Fruit fly (Drosophila melanogaster) whole organism, embryonic: Measurements from ENCODE around the gene CG31800.

Source experiments
- Ada2b ChIP-seq: fragments of 200-800 bp; sonication (Bioruptor generic); IDR thresholded peaks from 2 replicates; pipeline ENCODE4 v1.3.6; 2022; ENCODE audit warnings: missing biosample characterization, missing genetic modification characterization
- Aef1 ChIP-seq: fragments of 200-800 bp; sonication (Bioruptor generic); IDR thresholded peaks from 3 replicates; pipeline ENCODE4 v1.3.6; 2022; ENCODE audit warnings: missing biosample characterization, missing genetic modification characterization
- CG10366 ChIP-seq: fragments of 200-800 bp; sonication (Bioruptor generic); IDR thresholded peaks from 2 replicates; pipeline ENCODE4 v1.3.6; 2022; ENCODE audit warnings: missing biosample characterization, missing genetic modification characterization
- CG10462 ChIP-seq: fragments of 200-800 bp; sonication (Bioruptor generic); optimal IDR thresholded peaks from 2 replicates; lab custom pipeline; 2016; ENCODE audit warnings: missing biosample characterization, missing genetic modification characterization
- CG10565 ChIP-seq: fragments of 200-800 bp; sonication (Bioruptor generic); optimal IDR thresholded peaks from 3 replicates; lab custom pipeline; 2016; ENCODE audit warnings: missing biosample characterization, mild to moderate bottlenecking, missing genetic modification characterization
- CG10654 ChIP-seq: fragments of 200-800 bp; sonication (Bioruptor generic); optimal IDR thresholded peaks from 2 replicates; lab custom pipeline; 2016; ENCODE audit warnings: missing biosample characterization, missing genetic modification characterization
- CG11696 ChIP-seq: fragments of 200-800 bp; sonication (Bioruptor generic); IDR thresholded peaks from 2 replicates; pipeline ENCODE4 v1.3.6; 2022; ENCODE audit warnings: missing biosample characterization, missing genetic modification characterization
- CG1233 ChIP-seq: fragments of 200-800 bp; sonication (Bioruptor generic); optimal IDR thresholded peaks from 4 replicates; lab custom pipeline; 2018; ENCODE audit warnings: missing biosample characterization, mild to moderate bottlenecking, missing genetic modification characterization
- CG15073 ChIP-seq: fragments of 200-800 bp; sonication (Bioruptor generic); optimal IDR thresholded peaks from 2 replicates; lab custom pipeline; 2016; ENCODE audit warnings: missing biosample characterization, missing genetic modification characterization
- CG17328 ChIP-seq: fragments of 200-800 bp; sonication (Bioruptor generic); IDR thresholded peaks from 2 replicates; pipeline ENCODE4 v1.3.6; 2022; ENCODE audit warnings: missing biosample characterization, missing genetic modification characterization
- CG17568 ChIP-seq: fragments of 200-800 bp; sonication (Bioruptor generic); optimal IDR thresholded peaks from 2 replicates; lab custom pipeline; 2018; ENCODE audit warnings: missing biosample characterization, mild to moderate bottlenecking, missing genetic modification characterization, moderate library complexity
- CG1832 ChIP-seq: fragments of 200-800 bp; sonication (Bioruptor generic); optimal IDR thresholded peaks from 2 replicates; lab custom pipeline; 2017; ENCODE audit warnings: missing biosample characterization, mild to moderate bottlenecking, missing genetic modification characterization, inconsistent platforms
- CG2199 ChIP-seq: fragments of 200-800 bp; sonication (Bioruptor generic); IDR thresholded peaks from 3 replicates; pipeline ENCODE4 v1.3.6; 2022; ENCODE audit warnings: missing biosample characterization, missing genetic modification characterization
- CG3281 ChIP-seq: fragments of 200-800 bp; sonication (Bioruptor generic); optimal IDR thresholded peaks from 3 replicates; lab custom pipeline; 2017; ENCODE audit warnings: missing biosample characterization, mild to moderate bottlenecking, missing genetic modification characterization
- CG4617 ChIP-seq: fragments of 200-800 bp; sonication (Bioruptor generic); optimal IDR thresholded peaks from 3 replicates; lab custom pipeline; 2016; ENCODE audit warnings: missing biosample characterization, missing genetic modification characterization, borderline replicate concordance
- CG6813 ChIP-seq: fragments of 200-800 bp; sonication (Bioruptor generic); optimal IDR thresholded peaks from 2 replicates; lab custom pipeline; 2017; ENCODE audit warnings: missing biosample characterization, missing genetic modification characterization, mild to moderate bottlenecking, moderate library complexity, missing genetic modification reagents
- CG7745 ChIP-seq: fragments of 200-800 bp; sonication (Bioruptor generic); optimal IDR thresholded peaks from 2 replicates; lab custom pipeline; 2018; ENCODE audit warnings: missing biosample characterization, mild to moderate bottlenecking, missing genetic modification characterization, moderate library complexity
- CG9797 ChIP-seq: fragments of 200-800 bp; sonication (Bioruptor generic); optimal IDR thresholded peaks from 3 replicates; lab custom pipeline; 2018; ENCODE audit warnings: missing biosample characterization, mild to moderate bottlenecking, missing genetic modification characterization
- CG9817 ChIP-seq: fragments of 200-800 bp; sonication (Bioruptor generic); optimal IDR thresholded peaks from 2 replicates; lab custom pipeline; 2018; ENCODE audit warnings: missing biosample characterization, mild to moderate bottlenecking, missing genetic modification characterization, moderate library complexity
- Chrac-16 ChIP-seq: fragments of 200-800 bp; sonication (Bioruptor generic); optimal IDR thresholded peaks from 3 replicates; lab custom pipeline; 2016; ENCODE audit warnings: missing biosample characterization, missing genetic modification characterization
- CrebB ChIP-seq: fragments of 200-800 bp; sonication (Bioruptor generic); optimal IDR thresholded peaks from 3 replicates; lab custom pipeline; 2018; ENCODE audit warnings: missing biosample characterization, mild to moderate bottlenecking, missing genetic modification characterization
- Dp ChIP-seq: fragments of 200-800 bp; sonication (Bioruptor generic); optimal IDR thresholded peaks from 2 replicates; lab custom pipeline; 2018; ENCODE audit warnings: missing biosample characterization, mild to moderate bottlenecking, missing genetic modification characterization, moderate library complexity
- Drgx ChIP-seq: fragments of 200-800 bp; sonication (Bioruptor generic); IDR thresholded peaks from 2 replicates; pipeline ENCODE4 v1.3.6; 2022; ENCODE audit warnings: missing biosample characterization, missing genetic modification characterization
- E2f1 ChIP-seq: fragments of 200-800 bp; sonication (Bioruptor generic); IDR thresholded peaks from 2 replicates; pipeline ENCODE4 v1.3.6; 2022; ENCODE audit warnings: missing biosample characterization, missing genetic modification characterization
- ERR ChIP-seq: fragments of 200-800 bp; sonication (Bioruptor generic); optimal IDR thresholded peaks from 2 replicates; lab custom pipeline; 2016; ENCODE audit warnings: missing biosample characterization, missing genetic modification characterization
- Gug ChIP-seq: fragments of 200-800 bp; sonication (Bioruptor generic); IDR thresholded peaks from 4 replicates; pipeline ENCODE4 v1.3.6; 2022; ENCODE audit warnings: missing biosample characterization, missing genetic modification characterization
- HLH4C ChIP-seq: fragments of 200-800 bp; sonication (Bioruptor generic); IDR thresholded peaks from 3 replicates; pipeline ENCODE4 v1.3.6; 2022; ENCODE audit warnings: missing biosample characterization, missing genetic modification characterization; ENCODE audit not compliant: partially characterized antibody
- Hey ChIP-seq: fragments of 200-800 bp; sonication (Bioruptor generic); optimal IDR thresholded peaks from 3 replicates; lab custom pipeline; 2018; ENCODE audit warnings: missing biosample characterization, mild to moderate bottlenecking, missing genetic modification characterization
- Hmx ChIP-seq: fragments of 200-800 bp; sonication (Bioruptor generic); optimal IDR thresholded peaks from 2 replicates; lab custom pipeline; 2016; ENCODE audit warnings: missing biosample characterization, missing genetic modification characterization
- Jarid2 ChIP-seq: fragments of 200-800 bp; sonication (Bioruptor generic); optimal IDR thresholded peaks from 3 replicates; lab custom pipeline; 2017; ENCODE audit warnings: mild to moderate bottlenecking, missing biosample characterization, missing genetic modification reagents, missing genetic modification characterization
- Mrtf ChIP-seq: fragments of 200-800 bp; sonication (Bioruptor generic); IDR thresholded peaks from 3 replicates; pipeline ENCODE4 v1.3.6; 2022; ENCODE audit warnings: missing biosample characterization, missing genetic modification characterization
- NfI ChIP-seq: fragments of 200-800 bp; sonication (Bioruptor generic); optimal IDR thresholded peaks from 3 replicates; lab custom pipeline; 2018; ENCODE audit warnings: missing biosample characterization, mild to moderate bottlenecking, missing genetic modification characterization, moderate library complexity
- Oli ChIP-seq: fragments of 200-800 bp; sonication (Bioruptor generic); optimal IDR thresholded peaks from 2 replicates; lab custom pipeline; 2018; ENCODE audit warnings: missing biosample characterization, mild to moderate bottlenecking, missing genetic modification characterization, moderate library complexity
- Sox102F ChIP-seq: fragments of 200-800 bp; sonication (Bioruptor generic); optimal IDR thresholded peaks from 2 replicates; lab custom pipeline; 2018; ENCODE audit warnings: missing biosample characterization, mild to moderate bottlenecking, missing genetic modification characterization, moderate library complexity
- Sry-β ChIP-seq: fragments of 200-800 bp; sonication (Bioruptor generic); optimal IDR thresholded peaks from 2 replicates; lab custom pipeline; 2018; ENCODE audit warnings: missing biosample characterization, mild to moderate bottlenecking, missing genetic modification characterization, moderate library complexity
- TFAM ChIP-seq: fragments of 200-800 bp; sonication (Bioruptor generic); optimal IDR thresholded peaks from 2 replicates; lab custom pipeline; 2017; ENCODE audit warnings: missing biosample characterization, missing genetic modification characterization, inconsistent platforms
- dimm ChIP-seq: fragments of 200-800 bp; sonication (Bioruptor generic); IDR thresholded peaks from 2 replicates; pipeline ENCODE4 v1.3.6; 2022; ENCODE audit warnings: missing biosample characterization, missing genetic modification characterization
- ewg ChIP-seq: fragments of 200-800 bp; sonication (Bioruptor generic); optimal IDR thresholded peaks from 3 replicates; lab custom pipeline; 2017; ENCODE audit warnings: mild to moderate bottlenecking, missing biosample characterization, missing genetic modification reagents, missing genetic modification characterization
- fd96Cb ChIP-seq: fragments of 200-800 bp; sonication (Bioruptor generic); optimal IDR thresholded peaks from 2 replicates; lab custom pipeline; 2018; ENCODE audit warnings: missing biosample characterization, mild to moderate bottlenecking, missing genetic modification characterization, moderate library complexity
- gcm ChIP-seq: fragments of 200-800 bp; sonication (Bioruptor generic); optimal IDR thresholded peaks from 2 replicates; lab custom pipeline; 2019; ENCODE audit warnings: missing biosample characterization, mild to moderate bottlenecking, missing genetic modification characterization, moderate library complexity
- her ChIP-seq: fragments of 200-800 bp; sonication (Bioruptor generic); optimal IDR thresholded peaks from 2 replicates; lab custom pipeline; 2016; ENCODE audit warnings: missing biosample characterization, missing genetic modification characterization
- odd ChIP-seq: fragments of 200-800 bp; sonication (Bioruptor generic); optimal IDR thresholded peaks from 2 replicates; lab custom pipeline; 2017; ENCODE audit warnings: missing biosample characterization, mild to moderate bottlenecking, missing genetic modification characterization
- pho ChIP-seq: fragments of 200-800 bp; sonication (Bioruptor generic); optimal IDR thresholded peaks from 2 replicates; lab custom pipeline; 2016; ENCODE audit warnings: missing biosample characterization, missing genetic modification characterization
- pita ChIP-seq: fragments of 200-800 bp; sonication (Bioruptor generic); optimal IDR thresholded peaks from 2 replicates; lab custom pipeline; 2017; ENCODE audit warnings: missing biosample characterization, mild to moderate bottlenecking, missing genetic modification characterization
- sisA ChIP-seq: fragments of 200-800 bp; sonication (Bioruptor generic); IDR thresholded peaks from 2 replicates; pipeline ENCODE4 v1.3.6; 2022; ENCODE audit warnings: missing biosample characterization, missing genetic modification characterization
- toy ChIP-seq: fragments of 200-800 bp; sonication (Bioruptor generic); IDR thresholded peaks from 2 replicates; pipeline ENCODE4 v1.3.6; 2022; ENCODE audit warnings: missing biosample characterization, missing genetic modification characterization
- tx ChIP-seq: fragments of 200-800 bp; sonication (Bioruptor generic); optimal IDR thresholded peaks from 2 replicates; lab custom pipeline; 2016; ENCODE audit warnings: missing biosample characterization, missing genetic modification characterization
- unpg ChIP-seq: fragments of 200-800 bp; sonication (Bioruptor generic); optimal IDR thresholded peaks from 3 replicates; lab custom pipeline; 2018; ENCODE audit warnings: missing biosample characterization, mild to moderate bottlenecking, missing genetic modification characterization, moderate library complexity
- zf30C ChIP-seq: fragments of 200-800 bp; sonication (Bioruptor generic); optimal IDR thresholded peaks from 3 replicates; lab custom pipeline; 2018; ENCODE audit warnings: missing biosample characterization, mild to moderate bottlenecking, missing genetic modification characterization

Gene CG31800

DNA sequence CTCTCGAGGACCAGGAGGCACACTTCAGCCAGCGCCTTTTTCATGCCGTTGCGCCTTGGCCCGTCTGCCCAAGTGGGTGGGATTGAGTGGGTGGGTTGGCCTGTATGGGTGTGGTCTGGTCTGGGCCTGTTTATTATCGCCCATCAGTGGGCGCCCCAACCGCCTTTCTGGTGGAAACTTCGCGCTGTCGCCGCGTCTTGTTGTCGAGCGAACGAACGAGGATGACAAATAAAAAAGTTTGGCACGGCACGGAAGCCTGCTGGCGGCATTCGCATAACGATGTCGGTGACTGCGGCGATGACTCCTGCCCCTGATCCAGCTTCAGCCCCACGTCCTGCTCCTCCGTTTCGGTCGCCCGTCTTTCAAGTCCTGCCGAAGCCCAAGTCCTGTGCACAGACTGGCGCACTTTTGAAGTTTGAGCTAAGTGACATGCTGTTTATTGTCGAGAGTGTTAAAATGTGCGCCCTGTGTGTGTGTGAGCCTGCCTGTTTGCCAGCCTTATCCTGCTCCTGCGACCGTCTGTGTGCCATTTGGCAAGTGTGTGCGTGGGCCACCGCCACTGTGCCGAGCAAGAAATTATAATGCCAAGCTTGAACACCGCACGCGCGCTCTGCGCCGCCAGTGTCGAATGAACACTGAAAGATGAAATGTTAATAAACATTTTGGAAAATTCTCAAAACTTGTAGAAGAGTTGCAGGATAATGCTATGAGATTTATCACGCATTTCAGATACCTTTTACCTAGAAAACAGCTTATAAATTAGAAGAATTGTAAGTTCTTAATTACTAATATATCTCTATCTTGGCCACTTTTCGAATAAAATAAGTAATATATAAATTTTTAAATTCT, 20.1 kb downstream of the CG31800 start (continued):
- TF ChIP-seq Dp (GFP tag; lab: Kevin White, UChicago), result no peak
- TF ChIP-seq unpg (GFP tag; lab: Kevin White, UChicago), result peak; percentile 74
- peak; percentile 43 for TF ChIP-seq pho (GFP tag; lab: Kevin White, UChicago)
- no peak for TF ChIP-seq CG15073 (GFP tag; lab: Kevin White, UChicago)
- peak; percentile 38 for TF ChIP-seq Jarid2
- peak; percentile 66 for TF ChIP-seq CG9817
- peak; percentile 70 for TF ChIP-seq CG6813 (GFP tag; lab: Kevin White, UChicago)
- TF ChIP-seq odd, result peak; percentile 78
- TF ChIP-seq CG9797 (GFP tag; lab: Kevin White, UChicago), result no peak
- TF ChIP-seq Chrac-16 (GFP tag; lab: Kevin White, UChicago), result peak; percentile 10
- TF ChIP-seq CG10462 (GFP tag; lab: Kevin White, UChicago), result no peak
- TF ChIP-seq CG17328 (GFP tag; lab: Robert Waterston, UW), result no peak
- no peak for TF ChIP-seq CG1832 (GFP tag; lab: Kevin White, UChicago)
- no peak for TF ChIP-seq her (GFP tag; lab: Kevin White, UChicago)
- no peak for TF ChIP-seq Hmx
- peak; percentile 46; the same call in 1 of the 2 replicates for TF ChIP-seq CG10366 (GFP tag; lab: Robert Waterston, UW)
- peak; percentile 76 for TF ChIP-seq Oli (tag; lab: Kevin White, UChicago)
- TF ChIP-seq CG4617 (GFP tag; lab: Kevin White, UChicago), result no peak
- TF ChIP-seq fd96Cb (tag; lab: Kevin White, UChicago), result peak; percentile 67
- no peak for TF ChIP-seq CG11696 (GFP tag; lab: Robert Waterston, UW)
- TF ChIP-seq dimm (GFP tag; lab: Robert Waterston, UW), result no peak
- TF ChIP-seq sisA (GFP tag; lab: Robert Waterston, UW), result peak; percentile 73
- peak; percentile 6; the same call in 1 of the 4 replicates for TF ChIP-seq Gug (GFP tag; lab: Robert Waterston, UW)
- no peak for TF ChIP-seq ERR (GFP tag; lab: Kevin White, UChicago)
- peak; percentile 75 for TF ChIP-seq Hey (tag; lab: Kevin White, UChicago)
- TF ChIP-seq CrebB (tag; lab: Kevin White, UChicago), result peak; percentile 21
- peak; percentile 44; the same call in 1 of the 2 replicates for TF ChIP-seq Ada2b (GFP tag; lab: Robert Waterston, UW)
- peak; percentile 87 for TF ChIP-seq CG3281 (GFP tag; lab: Kevin White, UChicago)
- TF ChIP-seq NfI (GFP tag; lab: Kevin White, UChicago), result peak; percentile 84
- TF ChIP-seq E2f1 (GFP tag; lab: Robert Waterston, UW), result peak; percentile 47
- peak; percentile 9; the same call in 1 of the 2 replicates for TF ChIP-seq Drgx (GFP tag; lab: Robert Waterston, UW)
- no peak for TF ChIP-seq CG7745 (tag; lab: Kevin White, UChicago)
- no peak for TF ChIP-seq CG2199 (GFP tag; lab: Robert Waterston, UW)
- TF ChIP-seq CG10565 (GFP tag; lab: Kevin White, UChicago), result no peak
- TF ChIP-seq toy (GFP tag; lab: Robert Waterston, UW), result no peak
- TF ChIP-seq ewg, result peak; percentile 64
- 0 out of 3 replicates have a peak, but pooled peaks have one; percentile 30 for TF ChIP-seq Mrtf (GFP tag; lab: Robert Waterston, UW)
- TF ChIP-seq Aef1 (GFP tag; lab: Robert Waterston, UW), result peak; percentile 58; the same call in 2 of the 3 replicates
- TF ChIP-seq tx (GFP tag; lab: Kevin White, UChicago), result no peak
- TF ChIP-seq Sry-β (GFP tag; lab: Kevin White, UChicago), result no peak
- peak; percentile 18 for TF ChIP-seq CG17568
- peak; percentile 78 for TF ChIP-seq Sox102F
- peak; percentile 74 for TF ChIP-seq CG1233 (GFP tag; lab: Kevin White, UChicago)
- TF ChIP-seq HLH4C (GFP tag; lab: Robert Waterston, UW), result no peak
- TF ChIP-seq pita (GFP tag; lab: Kevin White, UChicago), result no peak
- no peak for TF ChIP-seq TFAM (GFP tag; lab: Kevin White, UChicago)
- peak; percentile 77 for TF ChIP-seq zf30C
- TF ChIP-seq gcm (GFP tag; lab: Kevin White, UChicago), result peak; percentile 51
- TF ChIP-seq CG10654 (GFP tag; lab: Kevin White, UChicago), result peak; percentile 11
